Fruit fly (Drosophila melanogaster) whole organism, embryonic: Measurements from ENCODE around the gene CG7963.

Source experiments
- Aef1 ChIP-seq: fragments of 200-800 bp; sonication (Bioruptor generic); IDR thresholded peaks from 3 replicates; pipeline ENCODE4 v1.3.6; 2022; ENCODE audit warnings: missing biosample characterization, missing genetic modification characterization
- Atf6 ChIP-seq: fragments of 200-800 bp; sonication (Bioruptor generic); IDR thresholded peaks from 2 replicates; pipeline ENCODE4 v1.3.6; 2022; ENCODE audit warnings: missing biosample characterization, missing genetic modification characterization
- CG10979 ChIP-seq: fragments of 200-800 bp; sonication (Bioruptor generic); optimal IDR thresholded peaks from 2 replicates; lab custom pipeline; 2018; ENCODE audit warnings: missing biosample characterization, mild to moderate bottlenecking, missing genetic modification characterization, moderate library complexity
- CG11504 ChIP-seq: fragments of 200-800 bp; sonication (Bioruptor generic); optimal IDR thresholded peaks from 3 replicates; lab custom pipeline; 2019; ENCODE audit warnings: missing biosample characterization, mild to moderate bottlenecking, missing genetic modification characterization, moderate library complexity
- CG12071 ChIP-seq: fragments of 200-800 bp; sonication (Bioruptor generic); optimal IDR thresholded peaks from 3 replicates; lab custom pipeline; 2018; ENCODE audit warnings: missing biosample characterization, mild to moderate bottlenecking, missing genetic modification characterization
- CG12236 ChIP-seq: fragments of 200-800 bp; sonication (Bioruptor generic); optimal IDR thresholded peaks from 2 replicates; lab custom pipeline; 2016; ENCODE audit warnings: missing biosample characterization, missing genetic modification characterization
- CG12391 ChIP-seq: fragments of 200-800 bp; sonication (Bioruptor generic); optimal IDR thresholded peaks from 3 replicates; lab custom pipeline; 2018; ENCODE audit warnings: missing biosample characterization, mild to moderate bottlenecking, missing genetic modification characterization, moderate library complexity
- CG12942 ChIP-seq: fragments of 200-800 bp; sonication (Bioruptor generic); optimal IDR thresholded peaks from 3 replicates; lab custom pipeline; 2016; ENCODE audit warnings: missing biosample characterization, missing genetic modification characterization
- CG13287 ChIP-seq: fragments of 200-800 bp; sonication (Bioruptor generic); IDR thresholded peaks from 2 replicates; pipeline ENCODE4 v1.3.6; 2022; ENCODE audit warnings: missing biosample characterization, missing genetic modification characterization; ENCODE audit not compliant: partially characterized antibody
- CG16815 ChIP-seq: fragments of 200-800 bp; sonication (Bioruptor generic); optimal IDR thresholded peaks from 3 replicates; lab custom pipeline; 2017; ENCODE audit warnings: missing biosample characterization, mild to moderate bottlenecking, missing genetic modification characterization
- CG17912 ChIP-seq: fragments of 200-800 bp; sonication (Bioruptor generic); optimal IDR thresholded peaks from 2 replicates; lab custom pipeline; 2018; ENCODE audit warnings: missing biosample characterization, mild to moderate bottlenecking, missing genetic modification characterization
- CG2129 ChIP-seq: fragments of 200-800 bp; sonication (Bioruptor generic); IDR thresholded peaks from 2 replicates; pipeline ENCODE4 v1.3.6; 2022; ENCODE audit warnings: missing biosample characterization, missing genetic modification characterization; ENCODE audit not compliant: partially characterized antibody
- CG32532 ChIP-seq: fragments of 200-800 bp; sonication (Bioruptor generic); IDR thresholded peaks from 2 replicates; pipeline ENCODE4 v1.3.6; 2022; ENCODE audit warnings: missing biosample characterization, missing genetic modification characterization
- CG42726 ChIP-seq: fragments of 200-800 bp; sonication (Bioruptor generic); IDR thresholded peaks from 2 replicates; pipeline ENCODE4 v1.3.6; 2022; ENCODE audit warnings: missing biosample characterization, missing genetic modification characterization; ENCODE audit not compliant: partially characterized antibody
- CG6689 ChIP-seq: fragments of 200-800 bp; sonication (Bioruptor generic); IDR thresholded peaks from 2 replicates; pipeline ENCODE4 v1.3.6; 2022; ENCODE audit warnings: missing biosample characterization, missing genetic modification characterization
- CG7357 ChIP-seq: fragments of 200-800 bp; sonication (Bioruptor generic); IDR thresholded peaks from 3 replicates; pipeline ENCODE4 v1.3.6; 2022; ENCODE audit warnings: missing biosample characterization, missing genetic modification characterization
- CG7745 ChIP-seq: fragments of 200-800 bp; sonication (Bioruptor generic); optimal IDR thresholded peaks from 2 replicates; lab custom pipeline; 2018; ENCODE audit warnings: missing biosample characterization, mild to moderate bottlenecking, missing genetic modification characterization, moderate library complexity
- CG9727 ChIP-seq: fragments of 200-800 bp; sonication (Bioruptor generic); optimal IDR thresholded peaks from 3 replicates; lab custom pipeline; 2017; ENCODE audit warnings: missing biosample characterization, mild to moderate bottlenecking, missing genetic modification characterization
- Eip74EF ChIP-seq, 2 experiments: fragments of 200-800 bp in 1 of 2; fragments of >200 bp in 1 of 2; sonication (Bioruptor generic) in 1 of 2; optimal IDR thresholded peaks; 2 replicates each; lab custom pipeline; 2017 to 2019; ENCODE audit warnings: missing biosample characterization in 2 of 2, missing genetic modification characterization in 2 of 2, mild to moderate bottlenecking in 1 of 2, moderate library complexity in 1 of 2
- HLH54F ChIP-seq: fragments of 200-800 bp; sonication (Bioruptor generic); optimal IDR thresholded peaks from 3 replicates; lab custom pipeline; 2016; ENCODE audit warnings: missing biosample characterization, missing genetic modification characterization
- HmgZ ChIP-seq: fragments of 200-800 bp; sonication (Bioruptor generic); optimal IDR thresholded peaks from 2 replicates; lab custom pipeline; 2018; ENCODE audit warnings: missing biosample characterization, mild to moderate bottlenecking, missing genetic modification characterization
- Hmr ChIP-seq: fragments of 200-800 bp; sonication (Bioruptor generic); optimal IDR thresholded peaks from 3 replicates; lab custom pipeline; 2017; ENCODE audit warnings: mild to moderate bottlenecking, missing biosample characterization, missing genetic modification reagents, missing genetic modification characterization
- Jarid2 ChIP-seq: fragments of 200-800 bp; sonication (Bioruptor generic); optimal IDR thresholded peaks from 3 replicates; lab custom pipeline; 2017; ENCODE audit warnings: mild to moderate bottlenecking, missing biosample characterization, missing genetic modification reagents, missing genetic modification characterization
- Lpt ChIP-seq: fragments of >200 bp; optimal IDR thresholded peaks from 2 replicates; lab custom pipeline; 2018; ENCODE audit warnings: missing biosample characterization, missing genetic modification characterization
- MBD-R2 ChIP-seq: fragments of 200-800 bp; sonication (Bioruptor generic); IDR thresholded peaks from 2 replicates; pipeline ENCODE4 v1.3.6; 2022; ENCODE audit warnings: missing biosample characterization, missing genetic modification characterization
- MESR4 ChIP-seq: fragments of 200-800 bp; sonication (Bioruptor generic); optimal IDR thresholded peaks from 2 replicates; lab custom pipeline; 2018; ENCODE audit warnings: missing biosample characterization, mild to moderate bottlenecking, missing genetic modification characterization, moderate library complexity
- Mad ChIP-seq: fragments of 200-800 bp; sonication (Bioruptor generic); optimal IDR thresholded peaks from 2 replicates; lab custom pipeline; 2016; ENCODE audit warnings: missing biosample characterization, missing genetic modification characterization
- NC2β ChIP-seq: fragments of 200-800 bp; sonication (Bioruptor generic); optimal IDR thresholded peaks from 2 replicates; lab custom pipeline; 2016; ENCODE audit warnings: missing biosample characterization, missing genetic modification characterization
- Neu2 ChIP-seq: fragments of 200-800 bp; sonication (Bioruptor generic); optimal IDR thresholded peaks from 3 replicates; lab custom pipeline; 2016; ENCODE audit warnings: missing biosample characterization, missing genetic modification characterization, borderline replicate concordance
- Nf-YA ChIP-seq: fragments of 200-800 bp; sonication (Bioruptor generic); IDR thresholded peaks from 2 replicates; pipeline ENCODE4 v1.3.6; 2022; ENCODE audit warnings: missing biosample characterization, missing genetic modification characterization
- Sin3A ChIP-seq: fragments of >200 bp; optimal IDR thresholded peaks from 2 replicates; lab custom pipeline; 2018
- ap ChIP-seq: fragments of 200-800 bp; sonication (Bioruptor generic); IDR thresholded peaks from 2 replicates; pipeline ENCODE4 v1.3.6; 2022; ENCODE audit warnings: missing biosample characterization, missing genetic modification characterization
- ato ChIP-seq: fragments of 200-800 bp; sonication (Bioruptor generic); IDR thresholded peaks from 2 replicates; pipeline ENCODE4 v1.3.6; 2022; ENCODE audit warnings: missing biosample characterization, missing genetic modification characterization; ENCODE audit not compliant: partially characterized antibody
- da ChIP-seq: fragments of 200-800 bp; sonication (Bioruptor generic); optimal IDR thresholded peaks from 2 replicates; lab custom pipeline; 2016; ENCODE audit warnings: missing biosample characterization, missing genetic modification characterization
- dysf ChIP-seq: fragments of 200-800 bp; sonication (Bioruptor generic); IDR thresholded peaks from 3 replicates; pipeline ENCODE4 v1.3.6; 2022; ENCODE audit warnings: missing biosample characterization, missing genetic modification characterization
- gem ChIP-seq: fragments of 200-800 bp; sonication (Bioruptor generic); optimal IDR thresholded peaks from 2 replicates; lab custom pipeline; 2019; ENCODE audit warnings: missing biosample characterization, mild to moderate bottlenecking, missing genetic modification characterization, moderate library complexity
- gt ChIP-seq: fragments of 200-800 bp; sonication (Bioruptor generic); IDR thresholded peaks from 2 replicates; pipeline ENCODE4 v1.3.6; 2022; ENCODE audit warnings: missing biosample characterization, missing genetic modification characterization
- kay ChIP-seq: fragments of 200-800 bp; sonication (Bioruptor generic); optimal IDR thresholded peaks from 2 replicates; lab custom pipeline; 2016; ENCODE audit warnings: missing biosample characterization, missing genetic modification characterization
- ken ChIP-seq: fragments of 200-800 bp; sonication (Bioruptor generic); IDR thresholded peaks from 3 replicates; pipeline ENCODE4 v1.3.6; 2022; ENCODE audit warnings: missing biosample characterization, missing genetic modification characterization
- klu ChIP-seq: fragments of 200-800 bp; sonication (Bioruptor generic); IDR thresholded peaks from 2 replicates; pipeline ENCODE4 v1.3.6; 2022; ENCODE audit warnings: missing biosample characterization, missing genetic modification characterization
- lbe ChIP-seq: fragments of 200-800 bp; sonication (Bioruptor generic); optimal IDR thresholded peaks from 2 replicates; lab custom pipeline; 2016; ENCODE audit warnings: missing biosample characterization, mild to moderate bottlenecking, missing genetic modification characterization
- lilli ChIP-seq: fragments of 200-800 bp; sonication (Bioruptor generic); optimal IDR thresholded peaks from 3 replicates; lab custom pipeline; 2016; ENCODE audit warnings: missing biosample characterization, missing genetic modification characterization
- mirr ChIP-seq: fragments of 200-800 bp; sonication (Bioruptor generic); optimal IDR thresholded peaks from 3 replicates; lab custom pipeline; 2018; ENCODE audit warnings: missing biosample characterization, mild to moderate bottlenecking, missing genetic modification characterization
- pfk ChIP-seq: fragments of 200-800 bp; sonication (Bioruptor generic); optimal IDR thresholded peaks from 2 replicates; lab custom pipeline; 2018; ENCODE audit warnings: missing biosample characterization, mild to moderate bottlenecking, missing genetic modification characterization, moderate library complexity
- repo ChIP-seq: fragments of 200-800 bp; sonication (Bioruptor generic); optimal IDR thresholded peaks from 2 replicates; lab custom pipeline; 2016; ENCODE audit warnings: missing biosample characterization, missing genetic modification characterization
- sens ChIP-seq: fragments of 200-800 bp; sonication (Bioruptor generic); peaks from one replicate; lab custom pipeline; 2016; ENCODE audit warnings: missing biosample characterization, missing genetic modification characterization
- toy ChIP-seq: fragments of 200-800 bp; sonication (Bioruptor generic); IDR thresholded peaks from 2 replicates; pipeline ENCODE4 v1.3.6; 2022; ENCODE audit warnings: missing biosample characterization, missing genetic modification characterization
- trh ChIP-seq: fragments of 200-800 bp; sonication (Bioruptor generic); optimal IDR thresholded peaks from 2 replicates; lab custom pipeline; 2016; ENCODE audit warnings: missing biosample characterization, missing genetic modification characterization
- yki ChIP-seq: fragments of >200 bp; optimal IDR thresholded peaks from 3 replicates; lab custom pipeline; 2018
- z ChIP-seq: fragments of 200-800 bp; sonication (Bioruptor generic); IDR thresholded peaks from 3 replicates; pipeline ENCODE4 v1.3.6; 2022; ENCODE audit warnings: missing biosample characterization, missing genetic modification characterization

Gene CG7963

dm6 chr3R:8333768-8334470, 28.7 kb upstream of the CG7963 start, which contains the start of gene Poxm (continued):
- peak; percentile 80 for TF ChIP-seq lbe
- no peak for TF ChIP-seq MBD-R2 (GFP tag; lab: Robert Waterston, UW)
- no peak for TF ChIP-seq CG2129 (GFP tag; lab: Robert Waterston, UW)
- TF ChIP-seq ap (GFP tag; lab: Robert Waterston, UW), result peak; percentile 79
- no peak for TF ChIP-seq CG42726 (GFP tag; lab: Robert Waterston, UW)
- no peak for TF ChIP-seq pfk
- TF ChIP-seq ato (GFP tag; lab: Robert Waterston, UW), result no peak
- TF ChIP-seq gt, result peak; percentile 83
- peak; percentile 79 for TF ChIP-seq Atf6 (GFP tag; lab: Robert Waterston, UW)
- no peak for TF ChIP-seq CG7745 (tag; lab: Kevin White, UChicago)
- TF ChIP-seq ken (GFP tag; lab: Robert Waterston, UW), result peak; percentile 54; the same call in 2 of the 3 replicates
- peak; percentile 96 for TF ChIP-seq CG9727 (GFP tag; lab: Kevin White, UChicago)
- TF ChIP-seq CG12942 (GFP tag; lab: Kevin White, UChicago), result peak; percentile 77
- TF ChIP-seq z (GFP tag; lab: Robert Waterston, UW), result peak; percentile 7; the same call in 1 of the 3 replicates
- TF ChIP-seq toy (GFP tag; lab: Robert Waterston, UW), result no peak
- TF ChIP-seq CG10979, result peak; percentile 96
- no peak for TF ChIP-seq CG17912 (GFP tag; lab: Kevin White, UChicago)
- peak; percentile 84 for TF ChIP-seq klu (GFP tag; lab: Robert Waterston, UW)
- peak; percentile 90; the same call in 2 of the 3 replicates for TF ChIP-seq Aef1 (GFP tag; lab: Robert Waterston, UW)
- TF ChIP-seq Nf-YA, result peak; percentile 21; the same call in 1 of the 2 replicates
- no peak for TF ChIP-seq da (GFP tag; lab: Kevin White, UChicago)
- peak; percentile 96 for TF ChIP-seq sens
- no peak for TF ChIP-seq MESR4 (GFP tag; lab: Kevin White, UChicago)
- peak; percentile 80 for TF ChIP-seq trh (GFP tag; lab: Kevin White, UChicago)
- TF ChIP-seq CG16815 (GFP tag; lab: Kevin White, UChicago), result peak; percentile 91
- TF ChIP-seq Mad (GFP tag; lab: Kevin White, UChicago), result peak; percentile 80
- peak; percentile 49 for TF ChIP-seq yki (lab: Kevin White, UChicago)
- peak; percentile 94 for TF ChIP-seq CG6689
- TF ChIP-seq CG12071 (GFP tag; lab: Kevin White, UChicago), result peak; percentile 23
- peak; percentile 87 for TF ChIP-seq CG7357 (GFP tag; lab: Robert Waterston, UW)
- TF ChIP-seq Hmr (GFP tag; lab: Kevin White, UChicago), result peak; percentile 82
- peak; percentile 38 for TF ChIP-seq HmgZ (tag; lab: Kevin White, UChicago)
- peak; percentile 66 for TF ChIP-seq CG32532 (GFP tag; lab: Robert Waterston, UW)
- peak in 1 of 2 experiments; percentile 89 for TF ChIP-seq Eip74EF (GFP tag; optimal IDR thresholded peaks at IDR 0.05; lab: Kevin White, UChicago)
- peak; percentile 56 for TF ChIP-seq Jarid2 (GFP tag; lab: Kevin White, UChicago)
- TF ChIP-seq HLH54F (GFP tag; lab: Kevin White, UChicago), result peak; percentile 41
- peak; percentile 29 for TF ChIP-seq NC2β
- peak; percentile 92 for TF ChIP-seq CG12391
- TF ChIP-seq lilli, result peak; percentile 81
- no peak for TF ChIP-seq Sin3A
- TF ChIP-seq Neu2 (GFP tag; lab: Kevin White, UChicago), result no peak
- peak; percentile 94 for TF ChIP-seq dysf
- TF ChIP-seq CG13287 (GFP tag; lab: Robert Waterston, UW), result no peak
- peak; percentile 97 for TF ChIP-seq gem (tag; lab: Kevin White, UChicago)
- no peak for TF ChIP-seq mirr
- no peak for TF ChIP-seq repo (GFP tag; lab: Kevin White, UChicago)
- no peak for TF ChIP-seq Lpt
- TF ChIP-seq CG12236, result no peak
- TF ChIP-seq kay (GFP tag; lab: Kevin White, UChicago), result peak; percentile 74
- TF ChIP-seq CG11504 (tag; lab: Kevin White, UChicago), result peak; percentile 93
